Fruit fly (Drosophila melanogaster) whole organism, larva: ENCODE data around the gene hydra.
A peak's percentile ranks its signal among the peaks of the same experiment; 100 is the strongest.

Experiments used
- noc ChIP-seq: fragments of 200-800 bp; sonication (Bioruptor generic); optimal IDR thresholded peaks from 3 replicates; lab custom pipeline; 2019; ENCODE audit warnings: missing biosample characterization, mild to moderate bottlenecking, missing genetic modification characterization, moderate library complexity

The hydra gene

DNA sequence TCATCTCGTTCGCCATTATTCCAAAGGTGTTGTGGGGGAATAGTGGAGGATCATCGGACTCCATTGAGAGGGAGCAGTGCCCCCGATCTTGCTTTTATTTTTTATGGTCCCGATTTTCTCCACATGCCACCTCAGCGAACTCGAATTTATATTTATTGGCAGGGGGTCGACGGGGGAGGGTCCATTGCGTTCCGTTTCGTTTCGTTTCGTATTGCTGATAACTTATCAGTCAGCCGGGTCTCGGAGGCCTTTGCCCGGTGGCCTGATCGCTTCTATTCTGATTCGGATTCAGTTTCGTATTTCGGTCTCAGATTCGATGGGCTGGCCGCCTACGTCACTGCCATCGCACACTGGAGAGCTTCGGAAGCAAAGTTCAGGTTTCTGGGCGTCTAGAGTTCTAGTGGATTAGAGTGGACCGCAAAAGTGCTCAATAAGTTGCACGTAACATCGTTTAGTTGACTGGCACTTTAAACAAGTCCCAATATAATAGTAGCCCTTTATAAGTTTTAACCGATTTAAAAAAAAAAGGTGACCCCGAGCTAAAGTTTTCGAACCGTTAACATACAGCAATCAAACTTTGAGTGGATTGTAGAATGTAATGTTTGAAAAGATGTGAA is 15.1 kb downstream of the hydra start, which contains the start of gene CG1835:
CG1835 (plus strand) TSS at position 306 of the 617 bp plus-strand sequence.
- no peak for TF ChIP-seq noc (tag; lab: Kevin White, UChicago)

DNA sequence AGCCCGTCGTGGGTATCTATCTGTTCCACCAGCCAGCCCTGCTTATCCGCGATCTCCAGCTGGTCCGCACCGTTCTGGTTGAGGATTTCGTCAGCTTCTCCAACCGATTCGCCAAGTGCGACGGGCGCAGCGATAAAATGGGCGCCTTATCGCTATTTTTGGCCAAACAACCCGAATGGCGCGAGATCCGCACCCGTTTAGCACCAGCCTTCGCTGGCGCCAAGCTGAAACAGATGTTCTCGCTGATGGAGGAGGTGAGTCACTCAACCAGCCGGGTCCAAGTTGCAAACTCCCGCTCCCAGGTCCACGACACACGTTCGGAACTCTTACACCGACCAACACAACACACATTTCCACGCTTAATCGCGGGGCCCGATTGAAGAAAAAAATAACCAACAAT is 18.2 kb downstream of the hydra start:
- TF ChIP-seq noc (tag; lab: Kevin White, UChicago), result no peak

DNA sequence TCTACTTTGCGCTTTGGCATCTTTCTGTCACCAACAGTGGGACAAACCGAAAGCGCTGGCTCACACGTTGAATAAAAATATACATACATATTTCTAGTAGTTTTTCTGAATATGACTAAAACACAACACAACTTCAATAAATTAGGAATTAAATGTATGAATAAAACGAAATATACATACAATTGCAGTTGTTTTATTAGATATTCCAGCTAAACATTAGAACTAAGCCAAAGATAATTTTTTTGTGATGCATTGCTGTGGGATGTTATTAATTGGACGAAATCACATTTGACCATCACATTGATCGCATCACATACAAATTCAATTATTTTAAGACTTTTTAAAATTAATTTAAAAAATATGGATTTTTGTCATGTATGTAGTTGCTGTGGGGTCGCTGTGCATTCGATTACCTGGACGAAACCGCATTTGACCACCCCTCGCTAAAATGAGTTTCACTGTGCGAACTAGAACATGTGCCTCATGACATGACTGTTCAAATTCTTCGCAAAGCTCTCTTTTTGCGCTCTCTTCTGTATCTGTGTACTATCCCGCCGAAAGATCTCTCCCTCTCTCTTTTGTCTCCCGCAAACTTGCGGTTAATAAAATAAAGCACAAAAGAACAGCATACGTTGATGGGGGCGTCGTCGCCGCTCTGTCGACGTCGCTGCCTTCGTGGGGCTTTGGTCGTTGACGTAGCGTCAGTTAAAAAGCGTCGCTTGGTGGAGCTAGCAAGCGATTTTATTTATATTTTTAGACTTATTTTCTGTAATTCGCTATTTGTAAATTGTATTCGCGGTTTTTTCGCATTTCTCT is 20.1 kb downstream of the hydra start, which contains the start of gene Cyp6v1:
Cyp6v1 (plus strand) TSS at position 588 of the 816 bp plus-strand sequence.
- peak; percentile 78 for TF ChIP-seq noc (tag; lab: Kevin White, UChicago)

DNA sequence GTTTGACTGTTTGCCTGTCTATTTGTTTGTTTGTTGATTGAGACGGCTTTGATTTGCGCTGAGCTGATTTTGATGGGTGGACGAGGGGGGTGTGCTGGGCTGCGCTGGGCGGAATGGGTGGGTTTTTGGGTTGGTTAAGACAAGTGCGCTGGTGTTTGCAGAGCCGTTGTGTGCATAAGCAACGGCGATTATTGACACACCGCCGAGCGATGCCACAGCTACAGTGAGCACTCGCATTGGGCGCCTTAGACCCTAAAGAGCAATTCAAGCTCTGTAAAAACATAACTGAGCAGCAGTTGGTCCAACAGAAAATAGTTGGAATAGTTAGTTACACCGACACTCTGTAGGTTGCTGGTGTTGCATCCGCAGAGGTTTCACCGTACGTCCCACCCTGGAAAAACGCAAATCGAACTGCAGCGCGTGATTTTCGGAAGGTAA is 21.9 kb downstream of the hydra start:
- TF ChIP-seq noc (tag; lab: Kevin White, UChicago), result no peak

DNA sequence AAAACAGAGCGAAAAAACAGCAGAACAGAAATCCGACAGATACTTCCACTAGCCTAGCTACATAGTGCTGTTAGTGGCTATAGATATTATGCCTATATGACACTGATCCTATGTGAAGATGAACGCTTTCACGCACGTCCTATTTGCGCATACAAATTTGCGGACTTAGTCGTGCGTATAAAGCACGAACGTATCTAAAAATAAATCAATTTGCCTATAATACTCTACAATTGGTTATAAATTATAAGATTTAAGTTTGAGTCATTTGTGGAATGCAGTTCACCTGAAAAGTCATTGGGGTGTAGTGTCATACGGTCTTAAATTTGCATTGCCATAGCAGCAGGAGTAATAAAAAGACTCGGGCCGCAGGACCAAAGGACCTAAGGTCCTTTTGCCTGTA is 24.5 kb downstream of the hydra start:
- TF ChIP-seq noc (tag; lab: Kevin White, UChicago), result no peak

DNA sequence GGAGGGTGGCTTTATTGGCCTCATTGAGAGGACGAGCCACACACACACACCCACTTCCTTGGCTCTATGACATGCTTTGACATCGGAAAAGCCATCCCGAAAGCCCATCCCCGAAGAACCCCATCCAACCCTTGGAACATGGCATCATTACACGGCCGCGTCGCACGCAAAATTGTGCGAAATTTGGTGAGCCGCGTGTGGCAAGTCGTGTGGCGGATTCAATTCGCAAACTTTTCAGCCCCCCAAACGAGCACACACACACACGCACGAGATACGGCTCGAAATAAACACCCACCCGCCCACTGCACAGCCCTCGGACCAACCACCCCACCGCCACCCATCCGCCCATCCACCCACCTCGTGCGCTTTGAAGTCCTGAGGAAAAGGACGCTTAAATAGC is 30.6 kb downstream of the hydra start:
- no peak for TF ChIP-seq noc (tag; lab: Kevin White, UChicago)

DNA sequence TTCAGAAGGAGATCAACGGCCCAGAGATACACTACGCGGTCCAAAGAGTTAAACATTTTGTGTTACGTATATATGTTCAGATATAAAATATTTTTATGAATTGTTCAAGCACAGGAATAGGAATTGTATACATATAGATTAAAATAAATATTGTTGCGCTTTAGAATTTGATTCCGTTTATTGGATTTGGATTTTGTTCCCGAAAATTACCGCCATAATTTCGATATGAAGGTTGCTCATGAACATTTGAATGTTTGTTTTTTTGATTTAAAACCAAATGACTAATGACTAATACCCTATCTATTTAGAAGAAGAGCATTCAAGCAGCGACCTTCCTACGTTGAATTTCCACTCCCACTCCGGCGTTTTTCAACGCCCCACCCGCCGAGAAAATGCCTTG is 32.9 kb downstream of the hydra start:
- no peak for TF ChIP-seq noc (tag; lab: Kevin White, UChicago)

DNA sequence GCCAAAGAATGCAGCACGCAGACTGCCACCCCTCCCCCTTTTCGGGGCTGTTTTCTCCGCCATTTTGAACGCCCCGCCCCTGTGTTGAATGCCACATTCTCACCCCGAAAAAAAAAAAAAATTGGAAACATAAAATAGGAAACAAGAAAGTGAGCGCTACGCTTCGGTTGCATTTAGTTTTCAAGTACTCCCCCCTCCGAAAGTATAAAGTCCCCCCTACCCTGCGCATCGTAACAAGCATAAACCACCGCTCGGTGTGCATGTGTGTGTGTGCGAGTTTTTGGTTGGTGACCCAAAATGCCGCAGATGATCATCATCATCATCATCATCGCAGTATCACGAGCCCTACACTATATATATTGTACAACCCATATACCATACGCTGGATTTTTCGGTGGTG is 33.5 kb downstream of the hydra start:
- no peak for TF ChIP-seq noc (tag; lab: Kevin White, UChicago)

DNA sequence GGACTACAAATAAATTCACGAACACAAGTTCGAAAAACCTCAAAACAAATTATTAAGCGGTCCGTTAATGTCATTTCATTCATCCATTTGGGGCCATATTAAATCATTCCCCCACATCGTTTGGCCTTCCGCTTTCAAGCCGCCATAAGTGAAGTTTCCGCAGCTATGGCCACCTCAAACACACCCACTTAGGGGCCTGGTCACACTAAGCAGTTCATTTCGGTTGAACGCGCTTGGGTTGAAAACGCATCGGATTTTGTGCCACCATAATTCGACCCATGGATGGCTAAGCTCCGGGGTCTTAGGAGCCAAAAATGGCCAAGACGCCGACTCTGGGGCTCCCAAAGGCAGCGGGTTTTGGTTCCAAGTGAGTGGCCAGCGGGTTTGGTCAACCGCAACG is 38.8 kb downstream of the hydra start:
- TF ChIP-seq noc (tag; lab: Kevin White, UChicago), result no peak

DNA sequence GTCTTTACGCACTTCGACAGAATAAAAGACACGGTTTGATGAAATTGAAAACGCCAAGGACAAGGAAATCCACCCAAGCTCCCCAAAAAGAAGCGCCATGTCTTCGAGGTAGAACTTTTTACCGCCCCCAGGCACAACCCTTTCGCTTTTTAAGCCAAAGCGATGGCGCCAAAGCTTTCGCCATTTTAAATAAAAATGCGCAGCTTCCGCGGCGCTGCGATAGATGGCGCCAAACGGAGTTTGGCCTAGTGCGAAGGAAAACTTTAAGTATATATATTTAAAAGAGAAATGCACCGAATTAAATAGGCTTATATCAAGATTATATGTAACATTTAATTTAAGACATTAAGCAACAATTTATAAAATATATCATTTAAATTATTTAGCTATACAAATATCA is 40.1 kb downstream of the hydra start:
- no peak for TF ChIP-seq noc (tag; lab: Kevin White, UChicago)

DNA sequence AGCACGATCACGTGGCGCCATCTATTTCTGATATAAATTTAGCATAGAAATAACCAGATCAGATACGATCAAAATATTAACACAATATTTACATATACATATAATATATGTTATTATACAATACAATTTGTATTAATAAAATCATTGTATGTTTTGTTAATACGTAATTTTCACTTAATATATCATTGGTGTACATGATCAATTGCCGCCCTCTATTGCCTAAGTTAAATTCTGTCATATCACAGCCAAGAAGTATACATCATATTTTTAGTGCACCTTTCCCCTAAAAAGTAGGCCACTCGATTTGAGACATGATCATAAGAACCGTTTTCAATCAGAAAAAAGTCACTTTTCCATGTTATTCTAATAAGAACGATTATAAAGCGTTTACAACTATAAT is 44.7 kb downstream of the hydra start:
- TF ChIP-seq noc (tag; lab: Kevin White, UChicago), result no peak

DNA sequence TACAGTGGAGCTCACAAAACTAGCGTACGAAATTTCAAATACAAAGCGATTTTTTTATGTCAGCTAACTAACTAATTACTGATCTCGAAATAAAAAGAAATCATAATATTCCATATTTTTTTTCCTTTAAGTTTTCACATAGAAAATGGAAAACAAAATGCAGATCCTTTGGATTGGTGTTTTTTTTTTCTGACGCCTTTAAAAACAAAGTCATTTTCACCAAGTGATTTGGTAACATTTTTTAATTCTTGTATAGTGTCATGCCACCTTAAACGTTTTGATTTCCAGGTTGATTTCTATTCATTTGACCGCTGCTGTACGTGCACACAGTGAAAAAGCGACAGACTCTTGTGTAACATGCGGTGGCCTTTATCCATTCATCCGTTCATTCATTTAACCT is 45.7 kb downstream of the hydra start:
- TF ChIP-seq noc (tag; lab: Kevin White, UChicago), result no peak

DNA sequence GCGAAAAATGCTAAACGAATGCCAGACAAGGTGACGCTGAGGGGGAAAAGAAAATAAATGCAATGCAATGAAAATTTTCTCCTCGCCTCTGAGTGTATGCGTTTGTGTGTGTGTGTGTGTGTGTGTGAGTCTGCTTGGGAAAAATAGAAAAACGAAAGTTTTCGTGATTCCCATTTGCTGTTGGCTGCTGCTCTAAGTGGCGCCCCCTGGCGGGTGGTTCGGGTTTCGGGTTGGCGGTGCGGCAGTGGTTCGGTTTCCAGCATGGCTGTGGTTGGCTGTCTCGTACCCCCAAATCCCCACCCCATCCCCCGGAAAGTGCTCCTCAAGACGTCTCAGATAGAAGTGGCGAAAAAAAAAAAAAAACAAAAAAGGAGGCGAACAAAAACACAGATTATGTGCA is 47.5 kb downstream of the hydra start:
- no peak for TF ChIP-seq noc (tag; lab: Kevin White, UChicago)

DNA sequence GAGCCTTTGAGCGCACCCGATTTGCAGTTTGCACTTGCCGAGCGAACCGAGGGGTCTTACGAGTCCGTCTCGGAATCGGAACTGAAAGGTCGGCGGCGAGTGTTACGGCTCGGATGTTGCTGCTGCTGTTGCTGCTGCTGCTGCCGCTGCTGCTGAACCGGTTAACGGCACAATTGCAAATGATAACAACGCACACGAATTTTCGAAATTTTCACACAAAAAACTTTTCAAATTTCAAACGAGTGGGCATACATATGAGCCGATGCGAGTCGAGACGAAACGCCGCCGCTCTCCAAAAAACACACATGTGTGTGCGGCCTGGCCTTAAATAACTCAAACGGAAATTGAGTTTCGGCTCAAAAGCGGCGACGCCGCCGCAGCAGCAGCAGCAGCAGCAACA is 53.2 kb downstream of the hydra start, which contains the start of gene RunxA:
RunxA (minus strand) TSS at position 101 of the 400 bp plus-strand sequence.
- no peak for TF ChIP-seq noc (tag; lab: Kevin White, UChicago)
